Worm (Caenorhabditis elegans): ENCODE results near the gene baf-1.
A peak's percentile ranks its signal among the peaks of the same experiment; 100 is the strongest.

- TF ChIP-seq sea-1 (GFP tag; conservative IDR thresholded peaks at IDR 0.05), result no peak
- 0 out of 2 replicates have a peak, but pooled peaks have one; percentile 36 for TF ChIP-seq flt-1 (GFP tag; IDR thresholded peaks at IDR 0.05)
- TF ChIP-seq ama-1 (optimal IDR thresholded peaks at IDR 0.05), result no peak
- no peak for TF ChIP-seq ets-7 (tag; optimal IDR thresholded peaks at IDR 0.05)
- TF ChIP-seq tra-4 (tag; optimal IDR thresholded peaks at IDR 0.05), result peak; percentile 5
- TF ChIP-seq B0310.2 (tag; optimal IDR thresholded peaks at IDR 0.05), result no peak
- TF ChIP-seq hnd-1 (tag; optimal IDR thresholded peaks at IDR 0.05), result no peak
- no peak for TF ChIP-seq F13C5.2 (tag; optimal IDR thresholded peaks at IDR 0.05)
- no peak for TF ChIP-seq tbx-11 (GFP tag; IDR thresholded peaks at IDR 0.05)
- peak; percentile 65 for TF ChIP-seq hmg-4 (GFP tag; optimal IDR thresholded peaks at IDR 0.05)
Measured at ce11 chrIII:9450933-9451332, 16.3 kb upstream of the baf-1 start.

Data from whole organism, early embryonic.